2 fruit fly cellular contexts compared by ENCODE assay signal in genomic region chr3R:28584237-28584834, dm6.
TF ChIP-seq lines count a peak whose summit lies in the region.

No protein-coding gene starts in this region.

- no peak for TF ChIP-seq CTCF in whole organism, embryonic (GFP tag; optimal IDR thresholded peaks at IDR 0.05; lab: Kevin White, UChicago)

TF ChIP-seq in whole organism, embryonic, 481 proteins besides CTCF, POLR2A, EP300 and RAD21:
- TF ChIP-seq CG15073 (GFP tag; optimal IDR thresholded peaks at IDR 0.05; lab: Kevin White, UChicago) = no peak
- 0 out of 2 replicates have a peak, but pooled peaks have one; percentile 16 for TF ChIP-seq slbo (GFP tag; IDR thresholded peaks at IDR 0.05; lab: Robert Waterston, UW)
- peak; percentile 76 for TF ChIP-seq Hr39 (optimal IDR thresholded peaks at IDR 0.05; lab: Kevin White, UChicago)
- TF ChIP-seq C15 (GFP tag; IDR thresholded peaks at IDR 0.05; lab: Robert Waterston, UW) = no peak
- TF ChIP-seq Med (GFP tag; lab: Kevin White, UChicago) = peak; percentile 24
- peak; percentile 37 for TF ChIP-seq sens (GFP tag; lab: Kevin White, UChicago)
TF ChIP-seq in whole organism, embryonic: peak in this region for 4.

TF ChIP-seq in whole organism, wandering third instar larva, 38 proteins besides CTCF, POLR2A, EP300 and RAD21:
- TF ChIP-seq h (GFP tag; optimal IDR thresholded peaks at IDR 0.05; lab: Kevin White, UChicago) (no peak), brk (GFP tag; optimal IDR thresholded peaks at IDR 0.05; lab: Kevin White, UChicago) (no peak), jim (GFP tag; optimal IDR thresholded peaks at IDR 0.05; lab: Kevin White, UChicago) (no peak), sage (GFP tag; optimal IDR thresholded peaks at IDR 0.05; lab: Kevin White, UChicago) (no peak), CrebA (GFP tag; optimal IDR thresholded peaks at IDR 0.05; lab: Kevin White, UChicago; ENCODE audit: borderline replicate concordance) (no peak), Dfd (GFP tag; optimal IDR thresholded peaks at IDR 0.05; lab: Kevin White, UChicago) (peak; percentile 99), CG32264 (GFP tag; optimal IDR thresholded peaks at IDR 0.05; lab: Kevin White, UChicago) (no peak), br (GFP tag; optimal IDR thresholded peaks at IDR 0.05; lab: Kevin White, UChicago) (no peak)
TF ChIP-seq in whole organism, wandering third instar larva: peak in this region for 1.

Comparison
In these comparisons a context has a peak if more than half of its experiments do, and no peak if none do; other contexts are left out.
1. Of the 10 proteins assayed by ChIP-seq in both whole organism, embryonic and whole organism, wandering third instar larva: peak only in whole organism, embryonic: none; only in whole organism, wandering third instar larva: Dfd; in both: none; in neither: 9.